Fruit fly (Drosophila melanogaster): ENCODE results near the gene BG642312.

BG642312 gene

DNA sequence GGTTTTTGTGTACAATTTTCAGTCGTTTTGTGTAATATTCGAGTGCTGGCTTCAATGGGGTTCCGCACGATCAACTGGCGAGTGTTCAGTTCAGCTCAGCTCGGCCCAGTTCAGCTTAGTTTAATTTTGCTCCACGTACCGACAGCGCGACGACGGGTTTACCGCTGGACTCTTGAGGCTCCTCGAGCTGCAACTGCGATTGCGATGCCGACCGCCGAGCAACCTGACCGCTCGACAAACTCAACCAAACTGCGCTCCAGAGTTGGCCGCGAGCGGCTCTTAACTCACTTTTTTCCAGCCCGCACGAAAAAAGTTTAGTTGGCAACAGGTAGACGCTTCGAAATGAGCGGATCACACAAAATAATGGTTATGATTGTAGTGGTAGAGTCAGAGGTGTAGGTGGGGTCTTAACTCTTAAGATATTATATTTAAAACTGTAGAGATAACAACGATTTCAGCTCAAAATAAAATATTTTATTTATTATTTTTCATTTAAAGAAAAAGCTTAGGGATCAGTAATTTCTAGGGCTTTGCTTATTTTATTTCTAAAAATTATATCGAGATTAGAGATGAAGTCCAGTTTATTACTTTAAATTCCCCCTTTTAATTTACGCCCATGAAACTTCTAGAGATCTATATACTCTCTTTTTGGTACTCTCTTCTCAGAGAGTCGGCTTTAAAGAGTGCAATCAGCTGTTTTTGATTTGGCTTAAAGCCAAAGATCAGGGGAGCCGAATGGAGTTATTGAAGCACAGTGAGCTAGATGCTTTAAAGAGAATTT is 23.4 kb upstream of the BG642312 start, which contains the start of gene Best2 (continued):
- TF ChIP-seq CG4360 (GFP tag; IDR thresholded peaks at IDR 0.05) (peak; percentile 40; the same call in 1 of the 2 replicates), CG11504 (tag; optimal IDR thresholded peaks at IDR 0.05) (peak; percentile 90), CG1647 (GFP tag; optimal IDR thresholded peaks at IDR 0.05) (peak; percentile 55), Vsx1 (GFP tag; optimal IDR thresholded peaks at IDR 0.05) (peak; percentile 31), p53 (GFP tag; optimal IDR thresholded peaks at IDR 0.05) (no peak), HLH4C (GFP tag; IDR thresholded peaks at IDR 0.05; ENCODE audit: partially characterized antibody) (no peak), Med (GFP tag) (peak; percentile 85), oc (tag; optimal IDR thresholded peaks at IDR 0.05) (peak; percentile 73), hb (GFP tag; IDR thresholded peaks at IDR 0.05; ENCODE audit: partially characterized antibody) (no peak), cad (GFP tag; optimal IDR thresholded peaks at IDR 0.05) (no peak), stwl (tag; optimal IDR thresholded peaks at IDR 0.05) (no peak), pnt (GFP tag; optimal IDR thresholded peaks at IDR 0.05) (peak; percentile 52), CG5245 (GFP tag; optimal IDR thresholded peaks at IDR 0.05) (peak; percentile 31), CG13624 (GFP tag; optimal IDR thresholded peaks at IDR 0.05) (peak; percentile 78), MTF-1 (GFP tag; optimal IDR thresholded peaks at IDR 0.05; ENCODE audit: borderline replicate concordance) (peak; percentile 46), Xrp1 (GFP tag; IDR thresholded peaks at IDR 0.05) (peak; percentile 95), mirr (GFP tag; optimal IDR thresholded peaks at IDR 0.05) (peak; percentile 2), Atf6 (GFP tag; IDR thresholded peaks at IDR 0.05) (peak; percentile 93), GATAe (GFP tag; conservative IDR thresholded peaks at IDR 0.05) (peak; percentile 81; the same call in 1 of the 2 replicates), CG7963 (GFP tag; IDR thresholded peaks at IDR 0.05; ENCODE audit: partially characterized antibody) (no peak), CG13296 (GFP tag; optimal IDR thresholded peaks at IDR 0.05) (peak; percentile 89), CG6272 (GFP tag; IDR thresholded peaks at IDR 0.05) (peak; percentile 94), HLH3B (GFP tag; IDR thresholded peaks at IDR 0.05) (peak; percentile 91), Poxn (GFP tag; IDR thresholded peaks at IDR 0.05) (peak; percentile 77), vnd (GFP tag; IDR thresholded peaks at IDR 0.05; ENCODE audit: partially characterized antibody) (no peak), CG11723 (GFP tag; optimal IDR thresholded peaks at IDR 0.05) (peak; percentile 61), slbo (GFP tag; IDR thresholded peaks at IDR 0.05) (peak; percentile 91), CG3281 (GFP tag; optimal IDR thresholded peaks at IDR 0.05) (peak; percentile 85), CG17385 (GFP tag; optimal IDR thresholded peaks at IDR 0.05) (peak; percentile 79), hbn (GFP tag; IDR thresholded peaks at IDR 0.05; ENCODE audit: partially characterized antibody) (no peak), CG10959 (GFP tag; IDR thresholded peaks at IDR 0.05) (peak; percentile 41; the same call in 1 of the 2 replicates), D19B (GFP tag; optimal IDR thresholded peaks at IDR 0.05) (peak; percentile 64), chn (GFP tag; optimal IDR thresholded peaks at IDR 0.05) (peak; percentile 69), CG17186 (GFP tag; optimal IDR thresholded peaks at IDR 0.05) (no peak), CG31365 (tag; optimal IDR thresholded peaks at IDR 0.05) (no peak), CG16779 (GFP tag; IDR thresholded peaks at IDR 0.05) (no peak; the same call in none of the 2 replicates), CG11398 (GFP tag; optimal IDR thresholded peaks at IDR 0.05) (peak; percentile 51), sqz (GFP tag; optimal IDR thresholded peaks at IDR 0.05) (peak; percentile 72), CG10565 (GFP tag; optimal IDR thresholded peaks at IDR 0.05) (no peak), hkb (optimal IDR thresholded peaks at IDR 0.05) (no peak), hkb (GFP tag; IDR thresholded peaks at IDR 0.05) (peak; percentile 96), gem (tag; optimal IDR thresholded peaks at IDR 0.05) (peak; percentile 94), lmd (GFP tag; IDR thresholded peaks at IDR 0.05) (peak; percentile 94), CG4820 (GFP tag; optimal IDR thresholded peaks at IDR 0.05) (peak; percentile 76), ftz-f1 (GFP tag; optimal IDR thresholded peaks at IDR 0.05) (no peak), Ssrp (tag; optimal IDR thresholded peaks at IDR 0.05) (peak; percentile 77), nom (GFP tag; optimal IDR thresholded peaks at IDR 0.05) (peak; percentile 85), Six4 (GFP tag; optimal IDR thresholded peaks at IDR 0.05) (peak; percentile 68), Ets65A (GFP tag) (peak; percentile 93)
